Fruit fly (Drosophila melanogaster) whole organism, embryonic: ENCODE data around the gene Trm1.

ENCODE experiments used
- ATbp ChIP-seq: fragments of 200-800 bp; sonication (Bioruptor generic); optimal IDR thresholded peaks from 2 replicates; lab custom pipeline; 2017; ENCODE audit warnings: missing biosample characterization, mild to moderate bottlenecking, missing genetic modification characterization, missing genetic modification reagents
- CG12769 ChIP-seq: fragments of 200-800 bp; sonication (Bioruptor generic); optimal IDR thresholded peaks from 2 replicates; lab custom pipeline; 2019; ENCODE audit warnings: missing biosample characterization, mild to moderate bottlenecking, missing genetic modification characterization, moderate library complexity
- CG13296 ChIP-seq: fragments of 200-800 bp; sonication (Bioruptor generic); optimal IDR thresholded peaks from 3 replicates; lab custom pipeline; 2018; ENCODE audit warnings: missing biosample characterization, mild to moderate bottlenecking, missing genetic modification characterization
- CG15011 ChIP-seq: fragments of 200-800 bp; sonication (Bioruptor generic); optimal IDR thresholded peaks from 3 replicates; lab custom pipeline; 2018; ENCODE audit warnings: missing biosample characterization, mild to moderate bottlenecking, missing genetic modification characterization
- CG15479 ChIP-seq: fragments of 200-800 bp; sonication (Bioruptor generic); optimal IDR thresholded peaks from 3 replicates; lab custom pipeline; 2019; ENCODE audit warnings: missing biosample characterization, mild to moderate bottlenecking, missing genetic modification characterization, moderate library complexity
- CG17186 ChIP-seq: fragments of 200-800 bp; sonication (Bioruptor generic); optimal IDR thresholded peaks from 3 replicates; lab custom pipeline; 2017; ENCODE audit warnings: missing biosample characterization, missing genetic modification reagents, missing genetic modification characterization
- CG17328 ChIP-seq: fragments of 200-800 bp; sonication (Bioruptor generic); IDR thresholded peaks from 2 replicates; pipeline ENCODE4 v1.3.6; 2022; ENCODE audit warnings: missing biosample characterization, missing genetic modification characterization
- CG17612 ChIP-seq: fragments of 200-800 bp; sonication (Bioruptor generic); IDR thresholded peaks from 2 replicates; pipeline ENCODE4 v1.3.6; 2022; ENCODE audit warnings: missing biosample characterization, missing genetic modification characterization
- CG18599 ChIP-seq: fragments of 200-800 bp; sonication (Bioruptor generic); optimal IDR thresholded peaks from 3 replicates; lab custom pipeline; 2017; ENCODE audit warnings: missing biosample characterization, missing genetic modification characterization, mild to moderate bottlenecking, moderate library complexity, missing genetic modification reagents
- CG30020 ChIP-seq: fragments of 200-800 bp; optimal IDR thresholded peaks from 2 replicates; lab custom pipeline; 2019; ENCODE audit warnings: missing biosample characterization, mild to moderate bottlenecking, missing genetic modification characterization, moderate library complexity
- CG4424 ChIP-seq: fragments of 200-800 bp; sonication (Bioruptor generic); optimal IDR thresholded peaks from 3 replicates; lab custom pipeline; 2016; ENCODE audit warnings: missing biosample characterization, missing genetic modification characterization
- CG6689 ChIP-seq: fragments of 200-800 bp; sonication (Bioruptor generic); IDR thresholded peaks from 2 replicates; pipeline ENCODE4 v1.3.6; 2022; ENCODE audit warnings: missing biosample characterization, missing genetic modification characterization
- CG7786 ChIP-seq: fragments of 200-800 bp; sonication (Bioruptor generic); optimal IDR thresholded peaks from 2 replicates; lab custom pipeline; 2016; ENCODE audit warnings: missing biosample characterization, missing genetic modification characterization
- CG8281 ChIP-seq: fragments of 200-800 bp; sonication (Bioruptor generic); optimal IDR thresholded peaks from 2 replicates; lab custom pipeline; 2018; ENCODE audit warnings: missing biosample characterization, mild to moderate bottlenecking, missing genetic modification characterization, moderate library complexity
- CG8944 ChIP-seq: fragments of 200-800 bp; sonication (Bioruptor generic); optimal IDR thresholded peaks from 3 replicates; lab custom pipeline; 2016; ENCODE audit warnings: missing biosample characterization, missing genetic modification characterization
- CG9609 ChIP-seq: fragments of 200-800 bp; sonication (Bioruptor generic); optimal IDR thresholded peaks from 3 replicates; lab custom pipeline; 2016; ENCODE audit warnings: missing biosample characterization, missing genetic modification characterization
- CG9932 ChIP-seq: fragments of 200-800 bp; sonication (Bioruptor generic); IDR thresholded peaks from 2 replicates; pipeline ENCODE4 v1.3.6; 2022; ENCODE audit warnings: missing biosample characterization, missing genetic modification characterization
- Chrac-16 ChIP-seq: fragments of 200-800 bp; sonication (Bioruptor generic); optimal IDR thresholded peaks from 3 replicates; lab custom pipeline; 2016; ENCODE audit warnings: missing biosample characterization, missing genetic modification characterization
- Dll ChIP-seq: fragments of 200-800 bp; sonication (Bioruptor generic); IDR thresholded peaks from 4 replicates; pipeline ENCODE4 v1.3.6; 2022; ENCODE audit warnings: missing biosample characterization, missing genetic modification characterization; ENCODE audit not compliant: partially characterized antibody
- E2f2 ChIP-seq: fragments of 200-800 bp; sonication (Bioruptor generic); IDR thresholded peaks from 2 replicates; pipeline ENCODE4 v1.3.6; 2022; ENCODE audit warnings: missing biosample characterization, missing genetic modification characterization
- Hand ChIP-seq: fragments of 200-800 bp; sonication (Bioruptor generic); optimal IDR thresholded peaks from 2 replicates; lab custom pipeline; 2017; ENCODE audit warnings: mild to moderate bottlenecking, missing biosample characterization, missing genetic modification reagents, missing genetic modification characterization
- Nf-YB ChIP-seq: fragments of 200-800 bp; sonication (Bioruptor generic); optimal IDR thresholded peaks from 3 replicates; lab custom pipeline; 2019; ENCODE audit warnings: missing biosample characterization, mild to moderate bottlenecking, missing genetic modification characterization, moderate library complexity
- NfI ChIP-seq: fragments of 200-800 bp; sonication (Bioruptor generic); optimal IDR thresholded peaks from 3 replicates; lab custom pipeline; 2018; ENCODE audit warnings: missing biosample characterization, mild to moderate bottlenecking, missing genetic modification characterization, moderate library complexity
- Oaz ChIP-seq: fragments of 200-800 bp; sonication (Bioruptor generic); IDR thresholded peaks from 2 replicates; pipeline ENCODE4 v1.3.6; 2022; ENCODE audit warnings: missing biosample characterization, missing genetic modification characterization
- Sin3A ChIP-seq: fragments of >200 bp; optimal IDR thresholded peaks from 2 replicates; lab custom pipeline; 2018
- Sox102F ChIP-seq: fragments of 200-800 bp; sonication (Bioruptor generic); optimal IDR thresholded peaks from 2 replicates; lab custom pipeline; 2018; ENCODE audit warnings: missing biosample characterization, mild to moderate bottlenecking, missing genetic modification characterization, moderate library complexity
- Usf ChIP-seq: fragments of 200-800 bp; sonication (Bioruptor generic); optimal IDR thresholded peaks from 2 replicates; lab custom pipeline; 2017; ENCODE audit warnings: missing genotype, missing biosample characterization, missing genetic modification characterization
- abd-A ChIP-seq: fragments of 200-800 bp; sonication (Bioruptor generic); optimal IDR thresholded peaks from 3 replicates; lab custom pipeline; 2019; ENCODE audit warnings: missing biosample characterization, mild to moderate bottlenecking, missing genetic modification characterization, moderate library complexity
- bcd ChIP-seq: fragments of 200-800 bp; sonication (Bioruptor generic); optimal IDR thresholded peaks from 2 replicates; lab custom pipeline; 2017; ENCODE audit warnings: missing biosample characterization, mild to moderate bottlenecking, missing genetic modification characterization
- cas ChIP-seq: fragments of 200-800 bp; sonication (Bioruptor generic); IDR thresholded peaks from 2 replicates; pipeline ENCODE4 v1.3.6; 2022; ENCODE audit warnings: missing biosample characterization, missing genetic modification characterization
- crc ChIP-seq: fragments of 200-800 bp; sonication (Bioruptor generic); optimal IDR thresholded peaks from 2 replicates; lab custom pipeline; 2016; ENCODE audit warnings: missing biosample characterization, missing genetic modification characterization
- da ChIP-seq: fragments of 200-800 bp; sonication (Bioruptor generic); optimal IDR thresholded peaks from 2 replicates; lab custom pipeline; 2016; ENCODE audit warnings: missing biosample characterization, missing genetic modification characterization
- dati ChIP-seq: fragments of 200-800 bp; sonication (Bioruptor generic); IDR thresholded peaks from 2 replicates; pipeline ENCODE4 v1.3.6; 2022; ENCODE audit warnings: missing biosample characterization, missing genetic modification characterization
- dmrt11E ChIP-seq: fragments of 200-800 bp; sonication (Bioruptor generic); optimal IDR thresholded peaks from 3 replicates; lab custom pipeline; 2018; ENCODE audit warnings: missing biosample characterization, mild to moderate bottlenecking, missing genetic modification characterization, moderate library complexity
- ems ChIP-seq: fragments of 200-800 bp; sonication (Bioruptor generic); optimal IDR thresholded peaks from 3 replicates; lab custom pipeline; 2016; ENCODE audit warnings: missing biosample characterization, missing genetic modification characterization
- ftz-f1 ChIP-seq: fragments of 200-800 bp; sonication (Bioruptor generic); optimal IDR thresholded peaks from 2 replicates; lab custom pipeline; 2016; ENCODE audit warnings: missing biosample characterization, missing genetic modification characterization
- gt ChIP-seq: fragments of 200-800 bp; sonication (Bioruptor generic); IDR thresholded peaks from 2 replicates; pipeline ENCODE4 v1.3.6; 2022; ENCODE audit warnings: missing biosample characterization, missing genetic modification characterization
- ham ChIP-seq: fragments of 200-800 bp; sonication (Bioruptor generic); IDR thresholded peaks from 2 replicates; pipeline ENCODE4 v1.3.6; 2022; ENCODE audit warnings: missing biosample characterization, missing genetic modification characterization
- her ChIP-seq: fragments of 200-800 bp; sonication (Bioruptor generic); optimal IDR thresholded peaks from 2 replicates; lab custom pipeline; 2016; ENCODE audit warnings: missing biosample characterization, missing genetic modification characterization
- ind ChIP-seq: fragments of 200-800 bp; sonication (Bioruptor generic); optimal IDR thresholded peaks from 3 replicates; lab custom pipeline; 2016; ENCODE audit warnings: missing biosample characterization, missing genetic modification characterization
- kni ChIP-seq: fragments of 200-800 bp; sonication (Bioruptor generic); optimal IDR thresholded peaks from 3 replicates; lab custom pipeline; 2017; ENCODE audit warnings: mild to moderate bottlenecking, missing biosample characterization, missing genetic modification reagents, missing genetic modification characterization
- nau ChIP-seq: fragments of 200-800 bp; sonication (Bioruptor generic); optimal IDR thresholded peaks from 3 replicates; lab custom pipeline; 2017; ENCODE audit warnings: missing biosample characterization, mild to moderate bottlenecking, missing genetic modification characterization, missing genetic modification reagents
- onecut ChIP-seq: fragments of 200-800 bp; sonication (Bioruptor generic); IDR thresholded peaks from 2 replicates; pipeline ENCODE4 v1.3.6; 2022; ENCODE audit warnings: missing biosample characterization, missing genetic modification characterization
- repo ChIP-seq: fragments of 200-800 bp; sonication (Bioruptor generic); optimal IDR thresholded peaks from 2 replicates; lab custom pipeline; 2016; ENCODE audit warnings: missing biosample characterization, missing genetic modification characterization
- seq ChIP-seq: fragments of 200-800 bp; sonication (Bioruptor generic); IDR thresholded peaks from 2 replicates; pipeline ENCODE4 v1.3.6; 2022; ENCODE audit warnings: missing biosample characterization, missing genetic modification characterization
- shn ChIP-seq: fragments of 200-800 bp; sonication (Bioruptor generic); optimal IDR thresholded peaks from 3 replicates; lab custom pipeline; 2016; ENCODE audit warnings: missing biosample characterization, missing genetic modification characterization
- slbo ChIP-seq: fragments of 200-800 bp; sonication (Bioruptor generic); IDR thresholded peaks from 2 replicates; pipeline ENCODE4 v1.3.6; 2022; ENCODE audit warnings: missing biosample characterization, missing genetic modification characterization
- stwl ChIP-seq: fragments of 200-800 bp; sonication (Bioruptor generic); optimal IDR thresholded peaks from 3 replicates; lab custom pipeline; 2018; ENCODE audit warnings: missing biosample characterization, mild to moderate bottlenecking, missing genetic modification characterization, moderate library complexity
- tna ChIP-seq: fragments of 200-800 bp; sonication (Bioruptor generic); IDR thresholded peaks from 2 replicates; pipeline ENCODE4 v1.3.6; 2022; ENCODE audit warnings: missing biosample characterization, missing genetic modification characterization; ENCODE audit not compliant: partially characterized antibody
- wor ChIP-seq: fragments of 200-800 bp; sonication (Bioruptor generic); IDR thresholded peaks from 2 replicates; pipeline ENCODE4 v1.3.6; 2022; ENCODE audit warnings: missing biosample characterization, missing genetic modification characterization
- z ChIP-seq: fragments of 200-800 bp; sonication (Bioruptor generic); IDR thresholded peaks from 3 replicates; pipeline ENCODE4 v1.3.6; 2022; ENCODE audit warnings: missing biosample characterization, missing genetic modification characterization
- zfh2 ChIP-seq: fragments of 200-800 bp; sonication (Bioruptor generic); optimal IDR thresholded peaks from 2 replicates; lab custom pipeline; 2016; ENCODE audit warnings: missing biosample characterization, missing genetic modification characterization

Trm1 gene

DNA sequence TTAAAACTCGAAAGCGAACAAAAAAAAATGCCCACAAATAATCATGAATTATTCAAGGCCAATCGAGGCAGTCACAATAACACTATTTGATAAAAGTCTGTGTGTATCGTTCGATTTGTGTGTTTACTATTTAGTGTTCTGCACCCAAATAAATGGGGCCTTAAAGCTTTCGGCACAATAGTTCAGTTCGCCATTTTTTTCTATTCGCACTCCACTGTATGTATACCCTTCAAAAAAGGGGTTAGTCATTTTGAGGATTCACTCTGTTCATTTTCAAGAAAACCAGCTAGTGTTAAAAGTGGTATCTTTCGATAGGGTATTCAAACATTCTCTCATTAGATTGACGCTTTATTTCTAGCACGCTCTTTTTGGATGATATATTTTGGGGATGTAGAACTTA lies 39.8 kb downstream of the Trm1 start (continued):
- peak; percentile 84 for TF ChIP-seq CG18599 (GFP tag; lab: Kevin White, UChicago)
- peak; percentile 74 for TF ChIP-seq her
- peak; percentile 96 for TF ChIP-seq abd-A (tag; lab: Kevin White, UChicago)
- TF ChIP-seq dmrt11E: no peak
- no peak for TF ChIP-seq CG15479 (GFP tag; lab: Kevin White, UChicago)
- peak; percentile 25 for TF ChIP-seq CG15011
- TF ChIP-seq ATbp (GFP tag; lab: Kevin White, UChicago): no peak
- peak; percentile 12 for TF ChIP-seq CG8944
- peak; percentile 50; the same call in 1 of the 2 replicates for TF ChIP-seq seq
- 0 out of 2 replicates have a peak, but pooled peaks have one; percentile 19 for TF ChIP-seq cas
- no peak for TF ChIP-seq CG17186 (GFP tag; lab: Kevin White, UChicago)
- TF ChIP-seq kni (GFP tag; lab: Kevin White, UChicago): no peak
- peak; percentile 48 for TF ChIP-seq ind (GFP tag; lab: Kevin White, UChicago)
- no peak for TF ChIP-seq Sin3A
- peak; percentile 41 for TF ChIP-seq Chrac-16 (GFP tag; lab: Kevin White, UChicago)
- no peak for TF ChIP-seq CG30020 (tag; lab: Kevin White, UChicago)
- no peak for TF ChIP-seq CG17612 (GFP tag; lab: Robert Waterston, UW)
- peak; percentile 60 for TF ChIP-seq bcd
- TF ChIP-seq slbo: peak; percentile 88
- TF ChIP-seq Sox102F: peak; percentile 12
- TF ChIP-seq repo: no peak
- no peak for TF ChIP-seq tna (GFP tag; lab: Robert Waterston, UW)
- TF ChIP-seq CG7786 (GFP tag; lab: Kevin White, UChicago): peak; percentile 55
- peak; percentile 16 for TF ChIP-seq CG8281 (tag; lab: Kevin White, UChicago)
- TF ChIP-seq ham (GFP tag; lab: Robert Waterston, UW): peak; percentile 26; the same call in 1 of the 2 replicates
- TF ChIP-seq CG9609 (GFP tag; lab: Kevin White, UChicago): no peak
- TF ChIP-seq CG4424 (GFP tag; lab: Kevin White, UChicago): no peak
- no peak for TF ChIP-seq gt (GFP tag; lab: Robert Waterston, UW)
- TF ChIP-seq E2f2: no peak
- TF ChIP-seq wor: no peak
- peak; percentile 92 for TF ChIP-seq CG9932 (GFP tag; lab: Robert Waterston, UW)
- peak; percentile 84 for TF ChIP-seq CG12769
- peak; percentile 12 for TF ChIP-seq nau (GFP tag; lab: Kevin White, UChicago)
- TF ChIP-seq CG6689 (GFP tag; lab: Robert Waterston, UW): 0 out of 2 replicates have a peak, but pooled peaks have one; percentile 7
- TF ChIP-seq shn (GFP tag; lab: Kevin White, UChicago): peak; percentile 58
- peak; percentile 55 for TF ChIP-seq CG13296 (GFP tag; lab: Kevin White, UChicago)
- TF ChIP-seq Usf (GFP tag; lab: Kevin White, UChicago): no peak
- TF ChIP-seq Oaz (GFP tag; lab: Robert Waterston, UW): no peak
- no peak for TF ChIP-seq stwl (tag; lab: Kevin White, UChicago)
- TF ChIP-seq Dll (GFP tag; lab: Robert Waterston, UW): no peak
- peak; percentile 16 for TF ChIP-seq crc
- no peak for TF ChIP-seq ems
- no peak for TF ChIP-seq CG17328 (GFP tag; lab: Robert Waterston, UW)
- TF ChIP-seq Nf-YB (GFP tag; lab: Kevin White, UChicago): peak; percentile 28
- no peak for TF ChIP-seq z (GFP tag; lab: Robert Waterston, UW)
- TF ChIP-seq da (GFP tag; lab: Kevin White, UChicago): no peak
- TF ChIP-seq ftz-f1: peak; percentile 76
- TF ChIP-seq NfI (GFP tag; lab: Kevin White, UChicago): peak; percentile 32
- TF ChIP-seq dati (GFP tag; lab: Robert Waterston, UW): no peak
- no peak for TF ChIP-seq onecut (GFP tag; lab: Robert Waterston, UW)
- TF ChIP-seq zfh2: peak; percentile 80
- TF ChIP-seq Hand: peak; percentile 41
